Fruit fly (Drosophila melanogaster): ENCODE data around the gene CG43390.

DNA sequence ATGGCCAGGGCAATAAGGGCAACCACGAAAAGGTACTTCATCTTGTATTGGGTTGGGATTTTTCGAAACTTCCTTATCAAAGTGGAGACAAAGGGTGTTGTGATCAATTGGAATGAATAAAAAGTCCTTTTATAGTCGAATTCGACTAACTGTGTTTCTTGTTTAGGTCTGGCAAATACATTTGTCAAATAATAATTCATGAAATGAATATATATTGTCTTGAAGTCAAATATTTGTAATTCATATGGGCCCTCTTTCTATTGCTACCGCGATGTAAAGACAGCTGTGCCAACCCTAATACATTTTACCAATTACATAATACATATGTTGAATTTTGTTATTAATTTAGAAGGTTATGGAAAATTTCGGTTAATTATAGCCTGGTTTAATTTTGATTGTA, 2.4 kb downstream of the CG43390 start, which contains the start of gene CG33271:
- TF ChIP-seq psq (GFP tag; optimal IDR thresholded peaks at IDR 0.05) (no peak), CG9705 (GFP tag; optimal IDR thresholded peaks at IDR 0.05) (no peak), usp (GFP tag; optimal IDR thresholded peaks at IDR 0.05) (no peak), Vsx2 (GFP tag; optimal IDR thresholded peaks at IDR 0.05; ENCODE audit: partially characterized antibody) (no peak), foxo (GFP tag; optimal IDR thresholded peaks at IDR 0.05) (no peak), OdsH (GFP tag; optimal IDR thresholded peaks at IDR 0.05) (no peak), CrebA (GFP tag; optimal IDR thresholded peaks at IDR 0.05; ENCODE audit: borderline replicate concordance) (no peak), br (GFP tag; optimal IDR thresholded peaks at IDR 0.05) (no peak), lola (GFP tag; optimal IDR thresholded peaks at IDR 0.05) (no peak), woc (GFP tag; optimal IDR thresholded peaks at IDR 0.05) (no peak), fru (GFP tag; optimal IDR thresholded peaks at IDR 0.05) (no peak), Hnf4 (GFP tag; optimal IDR thresholded peaks at IDR 0.05) (no peak), rgr (GFP tag; optimal IDR thresholded peaks at IDR 0.05) (no peak)
